Fruit fly (Drosophila melanogaster) whole organism, pupa: ENCODE data around the gene Pak.
A peak's percentile ranks its signal among the peaks of the same experiment; 100 is the strongest.

ENCODE experiments used
- CG10348 ChIP-seq: fragments of 200-800 bp; sonication (Bioruptor generic); IDR thresholded peaks from 2 replicates; pipeline ENCODE4 v1.3.6; 2022; ENCODE audit warnings: missing biosample characterization, missing genetic modification characterization
- CG12605 ChIP-seq: fragments of 200-800 bp; sonication (Bioruptor generic); IDR thresholded peaks from 2 replicates; pipeline ENCODE4 v1.3.6; 2022; ENCODE audit warnings: missing biosample characterization, missing genetic modification characterization
- CG13204 ChIP-seq: fragments of 200-800 bp; sonication (Bioruptor generic); optimal IDR thresholded peaks from 2 replicates; lab custom pipeline; 2018; ENCODE audit warnings: missing biosample characterization, mild to moderate bottlenecking, missing genetic modification characterization, moderate library complexity
- CG14655 ChIP-seq: fragments of 200-800 bp; sonication (Bioruptor generic); optimal IDR thresholded peaks from 3 replicates; lab custom pipeline; 2017; ENCODE audit warnings: mild to moderate bottlenecking, missing biosample characterization, missing genetic modification reagents, missing genetic modification characterization
- CG15710 ChIP-seq: fragments of 200-800 bp; sonication (Bioruptor generic); optimal IDR thresholded peaks from 2 replicates; lab custom pipeline; 2018; ENCODE audit warnings: missing biosample characterization, mild to moderate bottlenecking, missing genetic modification characterization, moderate library complexity
- CG17806 ChIP-seq: fragments of 200-800 bp; sonication (Bioruptor generic); optimal IDR thresholded peaks from 2 replicates; lab custom pipeline; 2018; ENCODE audit warnings: missing biosample characterization, mild to moderate bottlenecking, missing genetic modification characterization, moderate library complexity
- CG32121 ChIP-seq: fragments of 200-800 bp; sonication (Bioruptor generic); IDR thresholded peaks from 2 replicates; pipeline ENCODE4 v1.3.6; 2022; ENCODE audit warnings: missing biosample characterization, missing genetic modification characterization
- CG34367 ChIP-seq: fragments of 200-800 bp; sonication (Bioruptor generic); optimal IDR thresholded peaks from 2 replicates; lab custom pipeline; 2018; ENCODE audit warnings: missing biosample characterization, mild to moderate bottlenecking, missing genetic modification characterization
- CG4496 ChIP-seq: fragments of 200-800 bp; sonication (Bioruptor generic); IDR thresholded peaks from 3 replicates; pipeline ENCODE4 v1.3.6; 2022; ENCODE audit warnings: missing biosample characterization, missing genetic modification characterization
- CG8159 ChIP-seq: fragments of 200-800 bp; sonication (Bioruptor generic); optimal IDR thresholded peaks from 3 replicates; lab custom pipeline; 2018; ENCODE audit warnings: missing biosample characterization, mild to moderate bottlenecking, missing genetic modification characterization, moderate library complexity
- CG8301 ChIP-seq: fragments of 200-800 bp; sonication (Bioruptor generic); optimal IDR thresholded peaks from 2 replicates; lab custom pipeline; 2018; ENCODE audit warnings: missing biosample characterization, mild to moderate bottlenecking, missing genetic modification characterization
- CG9948 ChIP-seq: fragments of 200-800 bp; sonication (Bioruptor generic); optimal IDR thresholded peaks from 2 replicates; lab custom pipeline; 2018; ENCODE audit warnings: missing biosample characterization, mild to moderate bottlenecking, missing genetic modification characterization, moderate library complexity
- D1 ChIP-seq: fragments of 200-800 bp; sonication (Bioruptor generic); optimal IDR thresholded peaks from 2 replicates; lab custom pipeline; 2018; ENCODE audit warnings: missing biosample characterization, mild to moderate bottlenecking, missing genetic modification characterization, moderate library complexity
- EcR ChIP-seq: fragments of 200-800 bp; sonication (Bioruptor generic); optimal IDR thresholded peaks from 3 replicates; lab custom pipeline; 2019; ENCODE audit warnings: missing biosample characterization, missing genetic modification characterization, mild to moderate bottlenecking, moderate library complexity, missing genetic modification reagents
- Ets98B ChIP-seq: fragments of 200-800 bp; sonication (Bioruptor generic); IDR thresholded peaks from 2 replicates; pipeline ENCODE4 v1.3.6; 2022; ENCODE audit warnings: missing biosample characterization, missing genetic modification characterization
- Pif1A ChIP-seq: fragments of 200-800 bp; sonication (Bioruptor generic); optimal IDR thresholded peaks from 3 replicates; lab custom pipeline; 2016; ENCODE audit warnings: missing biosample characterization, missing genetic modification characterization
- Pif1B ChIP-seq: fragments of 200-800 bp; sonication (Bioruptor generic); optimal IDR thresholded peaks from 3 replicates; lab custom pipeline; 2016; ENCODE audit warnings: missing biosample characterization, missing genetic modification characterization
- Snoo ChIP-seq: fragments of 200-800 bp; sonication (Bioruptor generic); optimal IDR thresholded peaks from 3 replicates; lab custom pipeline; 2017; ENCODE audit warnings: missing biosample characterization, mild to moderate bottlenecking, missing genetic modification characterization, inconsistent platforms
- fd96Ca ChIP-seq: fragments of 200-800 bp; sonication (Bioruptor generic); IDR thresholded peaks from 3 replicates; pipeline ENCODE4 v1.3.6; 2022; ENCODE audit warnings: missing biosample characterization, missing genetic modification characterization
- gl ChIP-seq: fragments of 200-800 bp; sonication (Bioruptor generic); optimal IDR thresholded peaks from 2 replicates; lab custom pipeline; 2018; ENCODE audit warnings: missing biosample characterization, mild to moderate bottlenecking, missing genetic modification characterization
- rn ChIP-seq: fragments of 200-800 bp; sonication (Bioruptor generic); IDR thresholded peaks from 2 replicates; pipeline ENCODE4 v1.3.6; 2022; ENCODE audit warnings: missing biosample characterization, missing genetic modification characterization

Pak gene

dm6 chr3R:6395572-6396295 is 45.0 kb downstream of the Pak start:
- TF ChIP-seq CG4496: no peak
- no peak for TF ChIP-seq D1
- peak; percentile 51 for TF ChIP-seq CG8159 (tag; lab: Kevin White, UChicago)
- TF ChIP-seq CG34367 (tag; lab: Kevin White, UChicago): no peak
- TF ChIP-seq fd96Ca: no peak
- TF ChIP-seq CG8301: peak; percentile 42
- TF ChIP-seq CG32121 (GFP tag; lab: Robert Waterston, UW): no peak
- TF ChIP-seq CG10348 (GFP tag; lab: Robert Waterston, UW): no peak
- TF ChIP-seq rn (GFP tag; lab: Robert Waterston, UW): no peak
- peak; percentile 16 for TF ChIP-seq Pif1B (GFP tag; lab: Kevin White, UChicago)
- peak; percentile 48 for TF ChIP-seq CG17806
- TF ChIP-seq CG12605: no peak
- no peak for TF ChIP-seq CG13204
- peak; percentile 45 for TF ChIP-seq CG15710 (tag; lab: Kevin White, UChicago)
- no peak for TF ChIP-seq gl (tag; lab: Kevin White, UChicago)
- TF ChIP-seq Snoo (tag; lab: Kevin White, UChicago): peak; percentile 50
- TF ChIP-seq Pif1A: peak; percentile 33
- TF ChIP-seq Ets98B (GFP tag; lab: Robert Waterston, UW): no peak
- no peak for TF ChIP-seq CG14655
- peak; percentile 27 for TF ChIP-seq CG9948 (tag; lab: Kevin White, UChicago)
- TF ChIP-seq EcR (GFP tag; lab: Kevin White, UChicago): peak; percentile 73
- TF ChIP-seq, all 21 proteins: peak for 9

- TF ChIP-seq CG15710 (tag; lab: Kevin White, UChicago) (no peak), EcR (GFP tag; lab: Kevin White, UChicago) (peak; percentile 27)
- TF ChIP-seq, all 21 proteins: peak for 1
These were observed 45.9 kb downstream of the Pak start for dm6 chr3R:6396613-6397012.

DNA sequence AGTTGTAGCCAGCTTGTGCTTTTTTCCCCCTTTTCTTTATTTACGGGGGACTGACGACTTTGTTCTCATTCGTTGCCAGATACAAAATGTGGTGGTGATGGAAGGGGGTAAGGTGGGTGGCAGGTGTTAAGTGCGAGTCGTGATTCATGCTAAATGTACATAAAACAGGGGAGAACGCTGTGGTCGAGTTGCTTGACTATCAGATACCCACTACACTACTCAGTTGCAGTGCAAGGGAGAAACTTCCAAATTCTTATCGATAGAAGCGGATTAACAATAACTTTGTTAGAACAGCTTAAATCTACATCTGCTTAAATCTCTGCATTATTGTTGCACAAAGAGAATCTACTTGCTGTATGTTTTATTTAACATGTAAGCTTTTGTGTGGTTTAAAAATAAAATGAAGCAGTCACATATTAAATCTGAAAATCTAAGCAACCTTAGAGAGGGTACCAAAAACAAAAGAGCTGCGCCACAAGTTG is 47.0 kb downstream of the Pak start:
- TF ChIP-seq D1 (no peak), CG14655 (peak; percentile 4), Pif1A (peak; percentile 55), CG17806 (peak; percentile 6), Snoo (tag; lab: Kevin White, UChicago) (peak; percentile 60), CG9948 (tag; lab: Kevin White, UChicago) (no peak), CG15710 (tag; lab: Kevin White, UChicago) (peak; percentile 37), gl (tag; lab: Kevin White, UChicago) (no peak), fd96Ca (no peak), Ets98B (GFP tag; lab: Robert Waterston, UW) (no peak), EcR (GFP tag; lab: Kevin White, UChicago) (peak; percentile 13), CG8159 (tag; lab: Kevin White, UChicago) (peak; percentile 47), CG4496 (no peak), CG12605 (no peak)

- TF ChIP-seq CG17806 (no peak), Ets98B (GFP tag; lab: Robert Waterston, UW) (no peak), CG34367 (tag; lab: Kevin White, UChicago) (no peak), CG8301 (no peak), CG32121 (GFP tag; lab: Robert Waterston, UW) (no peak), CG14655 (no peak), CG13204 (no peak), fd96Ca (no peak), Pif1B (GFP tag; lab: Kevin White, UChicago) (no peak), CG15710 (tag; lab: Kevin White, UChicago) (no peak), CG9948 (tag; lab: Kevin White, UChicago) (no peak), CG4496 (no peak), CG12605 (no peak), CG10348 (GFP tag; lab: Robert Waterston, UW) (no peak), Pif1A (no peak), gl (tag; lab: Kevin White, UChicago) (no peak), Snoo (tag; lab: Kevin White, UChicago) (no peak)
These were observed 48.6 kb downstream of the Pak start for dm6 chr3R:6399289-6399688.

- TF ChIP-seq Pif1B (GFP tag; lab: Kevin White, UChicago): no peak
- no peak for TF ChIP-seq Pif1A
- TF ChIP-seq CG14655: no peak
- no peak for TF ChIP-seq Ets98B (GFP tag; lab: Robert Waterston, UW)
- no peak for TF ChIP-seq fd96Ca
- TF ChIP-seq CG17806: no peak
- no peak for TF ChIP-seq rn (GFP tag; lab: Robert Waterston, UW)
- no peak for TF ChIP-seq EcR (GFP tag; lab: Kevin White, UChicago)
- TF ChIP-seq CG9948 (tag; lab: Kevin White, UChicago): no peak
- TF ChIP-seq Snoo (tag; lab: Kevin White, UChicago): no peak
- TF ChIP-seq gl (tag; lab: Kevin White, UChicago): no peak
- TF ChIP-seq D1: no peak
- no peak for TF ChIP-seq CG13204
- TF ChIP-seq CG8301: no peak
- TF ChIP-seq CG12605: no peak
- no peak for TF ChIP-seq CG8159 (tag; lab: Kevin White, UChicago)
- TF ChIP-seq CG15710 (tag; lab: Kevin White, UChicago): no peak
- TF ChIP-seq, all 21 proteins: peak for 0
These were observed 49.1 kb downstream of the Pak start for dm6 chr3R:6399752-6400151.
